Worm (Caenorhabditis elegans) whole organism, L3 larva: ENCODE results near the gene Y72A10A.1.

Experiments used
- ama-1 ChIP-seq: fragments of 150-350 bp; optimal IDR thresholded peaks from 2 replicates; lab custom pipeline; 2018
- ceh-16 ChIP-seq: sonication (generic microtip); optimal IDR thresholded peaks from 2 replicates; lab custom pipeline; 2017; ENCODE audit warnings: missing biosample characterization, missing genetic modification characterization
- ceh-28 ChIP-seq: fragments of 150-350 bp; optimal IDR thresholded peaks from 2 replicates; lab custom pipeline; 2014; ENCODE audit warnings: missing biosample characterization, missing genetic modification reagents, missing genetic modification characterization
- ceh-82 ChIP-seq: fragments of 150-350 bp; optimal IDR thresholded peaks from 2 replicates; lab custom pipeline; 2014; ENCODE audit warnings: missing biosample characterization, missing genetic modification characterization
- daf-12 ChIP-seq: fragments of 150-350 bp; optimal IDR thresholded peaks from 2 replicates; lab custom pipeline; 2014; ENCODE audit warnings: missing biosample characterization, missing genetic modification reagents, missing genetic modification characterization
- egl-5 ChIP-seq: fragments of 150-350 bp; optimal IDR thresholded peaks from 2 replicates; lab custom pipeline; 2017; ENCODE audit warnings: missing biosample characterization, missing genetic modification reagents, missing genetic modification characterization, inconsistent platforms
- elt-1 ChIP-seq: fragments of 150-350 bp; optimal IDR thresholded peaks from 2 replicates; lab custom pipeline; 2014; ENCODE audit warnings: missing biosample characterization, missing genetic modification characterization
- elt-2 ChIP-seq: sonication (generic microtip); optimal IDR thresholded peaks from 2 replicates; lab custom pipeline; 2016; ENCODE audit warnings: missing genetic modification reagents, mild to moderate bottlenecking, missing genetic modification characterization, missing compliant biosample characterization
- elt-3 ChIP-seq, 3 experiments: fragments of 150-350 bp in 1 of 3; sonication (generic microtip) in 2 of 3; optimal IDR thresholded peaks; 2 replicates in 2 of 3; 4 replicates in 1 of 3; lab custom pipeline; 2014 to 2017; ENCODE audit warnings: missing biosample characterization in 3 of 3, missing genetic modification characterization in 3 of 3
- fkh-10 ChIP-seq: sonication (generic microtip); optimal IDR thresholded peaks from 2 replicates; lab custom pipeline; 2017; ENCODE audit warnings: missing biosample characterization, missing genetic modification reagents, missing genetic modification characterization
- fos-1 ChIP-seq: fragments of 150-350 bp; optimal IDR thresholded peaks from 2 replicates; lab custom pipeline; 2014; ENCODE audit warnings: missing biosample characterization, missing genetic modification characterization
- hmg-11 ChIP-seq: sonication (generic microtip); optimal IDR thresholded peaks from 2 replicates; lab custom pipeline; 2016; ENCODE audit warnings: missing genetic modification characterization, missing compliant biosample characterization
- jun-1 ChIP-seq: fragments of 150-350 bp; optimal IDR thresholded peaks from 2 replicates; lab custom pipeline; 2014; ENCODE audit warnings: missing biosample characterization, missing genetic modification reagents, missing genetic modification characterization
- lin-15B ChIP-seq: fragments of 150-350 bp; optimal IDR thresholded peaks from 2 replicates; lab custom pipeline; 2014; ENCODE audit warnings: missing biosample characterization, missing genetic modification characterization
- lin-39 ChIP-seq: fragments of 150-350 bp; optimal IDR thresholded peaks from 2 replicates; lab custom pipeline; 2018; ENCODE audit warnings: missing biosample characterization, missing genetic modification reagents, missing genetic modification characterization
- lsy-12 ChIP-seq: sonication (generic microtip); optimal IDR thresholded peaks from 2 replicates; lab custom pipeline; 2016; ENCODE audit warnings: mild to moderate bottlenecking, missing genetic modification characterization, missing compliant biosample characterization
- mml-1 ChIP-seq: fragments of 150-350 bp; sonication (generic microtip); optimal IDR thresholded peaks from 3 replicates; lab custom pipeline; 2014; ENCODE audit warnings: missing biosample characterization, missing genetic modification characterization
- nfya-1 ChIP-seq: sonication (generic microtip); optimal IDR thresholded peaks from 2 replicates; lab custom pipeline; 2017; ENCODE audit warnings: missing genetic modification characterization, mild to moderate bottlenecking, missing compliant biosample characterization, antibody characterized with exemption, moderate library complexity; ENCODE audit not compliant: insufficient read depth
- nhr-12 ChIP-seq: fragments of 150-350 bp; optimal IDR thresholded peaks from 2 replicates; lab custom pipeline; 2014; ENCODE audit warnings: missing biosample characterization, missing genetic modification characterization
- nhr-237 ChIP-seq: fragments of 150-350 bp; optimal IDR thresholded peaks from 2 replicates; lab custom pipeline; 2014; ENCODE audit warnings: missing biosample characterization, missing genetic modification characterization
- nhr-25 ChIP-seq: sonication (generic microtip); optimal IDR thresholded peaks from 2 replicates; lab custom pipeline; 2017; ENCODE audit warnings: missing biosample characterization, missing genetic modification characterization
- nhr-28 ChIP-seq: fragments of 150-350 bp; optimal IDR thresholded peaks from 2 replicates; lab custom pipeline; 2014; ENCODE audit warnings: missing biosample characterization, missing genetic modification characterization
- nhr-43 ChIP-seq: sonication (generic microtip); optimal IDR thresholded peaks from 2 replicates; lab custom pipeline; 2016; ENCODE audit warnings: mild to moderate bottlenecking, missing genetic modification characterization, missing compliant biosample characterization; ENCODE audit not compliant: poor library complexity, severe bottlenecking
- nhr-67 ChIP-seq: fragments of 150-350 bp; optimal IDR thresholded peaks from 2 replicates; lab custom pipeline; 2014; ENCODE audit warnings: missing biosample characterization, missing genetic modification characterization
- nhr-76 ChIP-seq: fragments of 150-350 bp; sonication (generic microtip); optimal IDR thresholded peaks from 5 replicates; lab custom pipeline; 2014; ENCODE audit warnings: missing biosample characterization, missing genetic modification characterization
- nhr-77 ChIP-seq: fragments of 150-350 bp; optimal IDR thresholded peaks from 2 replicates; lab custom pipeline; 2014; ENCODE audit warnings: missing biosample characterization, missing genetic modification characterization
- pha-4 ChIP-seq: fragments of 150-350 bp; optimal IDR thresholded peaks from 2 replicates; lab custom pipeline; 2014; ENCODE audit warnings: missing biosample characterization, missing genetic modification reagents, missing genetic modification characterization
- sea-2 ChIP-seq: fragments of 150-350 bp; sonication (generic microtip); optimal IDR thresholded peaks from 4 replicates; lab custom pipeline; 2014; ENCODE audit warnings: missing biosample characterization, missing genetic modification reagents, missing genetic modification characterization
- skn-1 ChIP-seq: fragments of 150-350 bp; optimal IDR thresholded peaks from 2 replicates; lab custom pipeline; 2014; ENCODE audit warnings: missing biosample characterization, missing genetic modification characterization
- snpc-4 ChIP-seq: fragments of 150-350 bp; optimal IDR thresholded peaks from 2 replicates; lab custom pipeline; 2014; ENCODE audit warnings: missing biosample characterization, missing genetic modification characterization
- tbx-2 ChIP-seq: sonication (generic microtip); optimal IDR thresholded peaks from 2 replicates; lab custom pipeline; 2016; ENCODE audit warnings: mild to moderate bottlenecking, missing genetic modification characterization, missing compliant biosample characterization
- unc-62 ChIP-seq: fragments of 150-350 bp; sonication (generic microtip); optimal IDR thresholded peaks from 4 replicates; lab custom pipeline; 2014; ENCODE audit warnings: missing biosample characterization, missing genetic modification reagents, missing genetic modification characterization
- zag-1 ChIP-seq: fragments of 150-350 bp; optimal IDR thresholded peaks from 2 replicates; lab custom pipeline; 2014; ENCODE audit warnings: missing biosample characterization, missing genetic modification characterization
- ztf-11 ChIP-seq: fragments of 150-350 bp; optimal IDR thresholded peaks from 2 replicates; lab custom pipeline; 2014; ENCODE audit warnings: missing biosample characterization, missing genetic modification characterization

The Y72A10A.1 gene

DNA sequence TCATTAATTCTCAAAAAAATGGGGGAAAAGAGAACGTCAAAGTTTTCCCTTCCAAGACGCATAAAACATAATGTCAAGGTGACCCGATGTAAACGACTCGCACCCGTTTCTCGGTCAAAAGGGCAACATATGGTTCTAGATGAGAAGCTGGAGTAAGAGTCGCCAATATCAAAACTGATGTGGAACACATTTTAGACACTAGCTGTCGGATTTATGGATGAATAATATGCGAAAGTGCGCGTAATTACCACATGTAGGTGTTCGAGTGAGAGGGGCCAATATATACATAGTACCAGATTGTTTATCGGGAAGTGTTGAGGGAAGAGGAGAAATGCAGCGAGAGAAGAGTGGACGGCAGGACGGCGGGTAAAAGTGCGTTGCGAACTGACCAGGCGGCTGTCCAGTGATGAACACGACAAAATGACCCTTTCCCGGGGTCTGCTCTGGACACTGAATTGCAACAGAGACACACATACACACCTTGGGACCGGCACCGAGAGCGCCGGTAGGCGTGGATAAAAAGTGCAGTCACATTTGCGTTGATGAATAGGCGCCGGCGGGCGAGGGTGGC is 12.9 kb upstream of the Y72A10A.1 start:
- TF ChIP-seq tbx-2 (tag; lab: Kevin White, UChicago) (no peak), ztf-11 (tag; lab: Kevin White, UChicago) (no peak), nhr-43 (tag; lab: Kevin White, UChicago) (no peak), sea-2 (GFP tag; lab: Kevin White, UChicago) (no peak), nhr-28 (tag; lab: Kevin White, UChicago) (no peak), elt-2 (tag; lab: Kevin White, UChicago) (no peak), elt-1 (tag; lab: Kevin White, UChicago) (no peak), snpc-4 (tag; lab: Kevin White, UChicago) (no peak), nhr-67 (no peak), nhr-77 (no peak), ama-1 (lab: Kevin White, UChicago) (no peak), lin-15B (no peak), nhr-76 (tag; lab: Kevin White, UChicago) (no peak), nhr-25 (tag; lab: Kevin White, UChicago) (no peak), ceh-82 (tag; lab: Kevin White, UChicago) (no peak), nfya-1 (tag; lab: Kevin White, UChicago) (no peak), egl-5 (tag; lab: Kevin White, UChicago) (no peak)
- TF ChIP-seq, all 47 proteins: peak for 0

- TF ChIP-seq sea-2 (GFP tag; lab: Kevin White, UChicago), result no peak
- TF ChIP-seq ceh-82 (tag; lab: Kevin White, UChicago), result no peak
- TF ChIP-seq nhr-12 (tag; lab: Kevin White, UChicago), result no peak
- TF ChIP-seq nhr-43 (tag; lab: Kevin White, UChicago), result no peak
- no peak for TF ChIP-seq elt-1 (tag; lab: Kevin White, UChicago)
- no peak for TF ChIP-seq fkh-10
- TF ChIP-seq nhr-76 (tag; lab: Kevin White, UChicago), result no peak
- TF ChIP-seq mml-1 (tag; lab: Kevin White, UChicago), result no peak
- TF ChIP-seq ceh-28 (tag; lab: Kevin White, UChicago), result no peak
- TF ChIP-seq nfya-1 (tag; lab: Kevin White, UChicago), result no peak
- no peak for TF ChIP-seq nhr-77
- TF ChIP-seq daf-12 (tag; lab: Kevin White, UChicago), result no peak
- no peak for TF ChIP-seq ceh-16 (tag; lab: Kevin White, UChicago)
- no peak for TF ChIP-seq pha-4 (tag; lab: Kevin White, UChicago)
- TF ChIP-seq fos-1 (tag; lab: Kevin White, UChicago), result no peak
- no peak for TF ChIP-seq zag-1 (tag; lab: Kevin White, UChicago)
- TF ChIP-seq jun-1 (tag; lab: Kevin White, UChicago), result no peak
- no peak for TF ChIP-seq tbx-2 (tag; lab: Kevin White, UChicago)
Observed at ce11 chrX:6150449-6150848, 12.3 kb upstream of the Y72A10A.1 start, which contains the start of gene tag-275. Gene tag-275, minus strand, starts transcription at chrX:6150549.

DNA sequence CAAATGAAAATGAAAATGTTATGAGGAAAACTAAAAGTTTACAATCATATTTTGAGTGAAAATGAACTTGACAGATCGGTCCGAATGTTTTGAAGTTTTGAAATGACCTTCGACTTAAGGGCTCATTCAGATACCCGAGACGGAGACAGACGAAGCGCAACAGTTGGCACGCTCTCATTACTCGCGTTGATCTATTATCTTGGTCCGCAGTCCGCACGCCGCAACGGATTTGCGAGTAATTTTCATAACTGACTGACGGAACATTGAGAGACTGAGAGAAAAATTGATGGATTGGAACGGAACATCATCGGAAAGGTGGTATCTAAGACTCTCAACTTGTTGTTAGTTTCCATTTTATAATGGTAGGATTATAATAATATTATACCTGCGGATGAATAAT is 7.8 kb upstream of the Y72A10A.1 start:
- TF ChIP-seq lin-39 (peak; percentile 63), ztf-11 (tag; lab: Kevin White, UChicago) (no peak)
- TF ChIP-seq, all 47 proteins: peak for 1

DNA sequence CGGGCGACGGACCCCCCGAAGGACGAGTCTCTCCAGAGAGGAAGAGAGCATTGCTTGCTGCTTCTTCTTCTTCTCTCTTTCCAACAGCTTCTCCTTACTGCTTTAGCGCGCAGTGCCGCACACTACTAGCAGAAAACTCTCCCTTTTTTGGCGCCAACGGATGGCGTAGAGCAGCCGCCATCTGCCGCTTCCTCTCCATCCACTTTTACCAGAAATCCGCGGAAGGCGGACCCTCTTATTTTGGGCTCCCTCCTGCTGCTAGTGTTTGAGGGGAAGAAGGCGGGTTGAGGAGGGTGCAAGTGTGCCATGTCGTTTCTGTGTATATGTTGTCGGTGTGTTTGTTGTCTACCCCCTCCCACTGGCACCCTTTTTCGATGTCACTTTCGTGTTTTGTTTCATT is 3.7 kb downstream of the Y72A10A.1 start:
- TF ChIP-seq nfya-1 (tag; lab: Kevin White, UChicago) (peak; percentile 47), unc-62 (GFP tag; lab: Kevin White, UChicago) (peak; percentile 43), lsy-12 (tag; lab: Kevin White, UChicago) (no peak), hmg-11 (peak; percentile 55), egl-5 (tag; lab: Kevin White, UChicago) (no peak), skn-1 (tag; lab: Kevin White, UChicago) (no peak), nhr-237 (no peak), elt-3 (tag; optimal IDR thresholded peaks at IDR 0.05; lab: Kevin White, UChicago) (no peak), nhr-12 (tag; lab: Kevin White, UChicago) (no peak), tbx-2 (tag; lab: Kevin White, UChicago) (peak; percentile 30), ama-1 (lab: Kevin White, UChicago) (no peak)
